Worm (Caenorhabditis elegans): ENCODE data around the gene lbp-4.
A peak's percentile ranks its signal among the peaks of the same experiment; 100 is the strongest.

Gene lbp-4

ce11 chrV:7830952-7831351 is 10.6 kb downstream of the lbp-4 start:
- TF ChIP-seq ceh-22 (tag; optimal IDR thresholded peaks at IDR 0.05) (no peak), tbx-2 (tag; optimal IDR thresholded peaks at IDR 0.05) (no peak), nfya-1 (tag; optimal IDR thresholded peaks at IDR 0.05) (no peak), K02D7.2 (tag; optimal IDR thresholded peaks at IDR 0.05) (no peak), pha-4 (tag; optimal IDR thresholded peaks at IDR 0.05) (no peak), hlh-13 (GFP tag; optimal IDR thresholded peaks at IDR 0.05) (no peak), ceh-48 (tag; optimal IDR thresholded peaks at IDR 0.05) (no peak), ceh-19 (GFP tag; optimal IDR thresholded peaks at IDR 0.05) (no peak), fax-1 (tag; optimal IDR thresholded peaks at IDR 0.05) (no peak), sox-2 (GFP tag; IDR thresholded peaks at IDR 0.05) (no peak), madf-2 (tag; optimal IDR thresholded peaks at IDR 0.05) (no peak), unc-3 (GFP tag; conservative IDR thresholded peaks at IDR 0.05) (no peak), unc-3 (tag; optimal IDR thresholded peaks at IDR 0.05) (no peak), hlh-6 (tag; optimal IDR thresholded peaks at IDR 0.05) (no peak), tbx-7 (tag; optimal IDR thresholded peaks at IDR 0.05) (no peak), pha-2 (tag; optimal IDR thresholded peaks at IDR 0.05) (no peak), unc-55 (GFP tag; optimal IDR thresholded peaks at IDR 0.05) (no peak), C38D4.7 (GFP tag; optimal IDR thresholded peaks at IDR 0.05) (no peak), hlh-30 (tag; optimal IDR thresholded peaks at IDR 0.05; ENCODE audit: insufficient read depth) (no peak), pros-1 (tag; optimal IDR thresholded peaks at IDR 0.05) (no peak)

DNA sequence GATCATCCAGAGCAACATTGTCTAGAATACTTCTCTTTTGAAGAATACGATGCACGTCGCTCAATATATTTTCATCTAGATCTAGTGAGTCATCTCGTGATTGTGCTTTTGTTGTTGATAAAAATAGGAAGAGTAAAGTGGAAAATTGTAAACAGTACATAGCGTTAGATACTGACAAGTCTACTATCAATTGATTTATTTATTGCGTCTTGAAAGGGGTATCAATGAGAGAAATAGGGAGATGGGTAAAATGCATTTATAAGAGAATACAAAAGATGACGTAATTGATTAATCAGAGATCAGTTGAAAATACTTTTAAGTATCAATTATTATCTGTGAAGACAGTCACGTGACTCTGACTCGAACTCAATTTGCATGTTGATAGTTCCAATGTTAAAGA is 16.5 kb downstream of the lbp-4 start, which contains the start of gene txt-5:
Gene txt-5, minus strand, starts transcription at position 224 of the 400 bp plus-strand sequence.
- TF ChIP-seq T23F11.4 (GFP tag; optimal IDR thresholded peaks at IDR 0.05) = no peak
- TF ChIP-seq hlh-30 (tag; optimal IDR thresholded peaks at IDR 0.05; ENCODE audit: insufficient read depth) = peak; percentile 39
- TF ChIP-seq pha-2 (tag; optimal IDR thresholded peaks at IDR 0.05) = no peak

- no peak for TF ChIP-seq unc-42 (tag; optimal IDR thresholded peaks at IDR 0.05)
- no peak for TF ChIP-seq ceh-19 (GFP tag; optimal IDR thresholded peaks at IDR 0.05)
- TF ChIP-seq unc-55 (GFP tag; optimal IDR thresholded peaks at IDR 0.05) = no peak
- TF ChIP-seq ceh-22 (tag; optimal IDR thresholded peaks at IDR 0.05) = no peak
- TF ChIP-seq K09A11.1 (tag; optimal IDR thresholded peaks at IDR 0.05; ENCODE audit: insufficient read depth) = no peak
Observed at ce11 chrV:7837809-7838208, 17.4 kb downstream of the lbp-4 start, which contains the start of gene ttr-33. Gene ttr-33 (minus strand): TSS chrV:7837909.

DNA sequence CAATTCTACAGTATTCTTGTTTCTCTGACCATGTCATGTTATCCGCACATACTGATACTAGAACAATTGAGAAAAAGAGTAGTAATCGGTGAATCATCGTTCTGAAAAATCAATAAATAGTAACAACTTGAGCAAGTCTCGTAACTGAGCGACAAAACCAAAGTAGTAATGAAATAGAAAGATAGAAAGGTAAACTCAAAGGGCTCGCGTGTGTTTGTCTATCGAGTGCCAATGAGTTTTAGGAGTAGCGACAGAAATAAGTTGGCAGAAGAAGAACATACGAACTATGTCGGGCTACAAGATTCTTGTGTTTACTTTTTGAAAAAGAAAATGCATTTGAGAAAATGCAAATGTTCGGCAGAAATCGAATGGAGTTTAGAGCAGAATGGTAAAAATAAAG is 19.1 kb downstream of the lbp-4 start, which contains the start of gene C37C3.12:
Gene C37C3.12, minus strand, starts transcription at position 101 of the 400 bp plus-strand sequence.
- no peak for TF ChIP-seq che-1 (tag; optimal IDR thresholded peaks at IDR 0.05)
- TF ChIP-seq elt-4 (tag; optimal IDR thresholded peaks at IDR 0.05) = no peak
- no peak for TF ChIP-seq fkh-10 (GFP tag; optimal IDR thresholded peaks at IDR 0.05)
- no peak for TF ChIP-seq pqm-1 (tag; optimal IDR thresholded peaks at IDR 0.05)
- no peak for TF ChIP-seq ceh-2 (tag; optimal IDR thresholded peaks at IDR 0.05)

DNA sequence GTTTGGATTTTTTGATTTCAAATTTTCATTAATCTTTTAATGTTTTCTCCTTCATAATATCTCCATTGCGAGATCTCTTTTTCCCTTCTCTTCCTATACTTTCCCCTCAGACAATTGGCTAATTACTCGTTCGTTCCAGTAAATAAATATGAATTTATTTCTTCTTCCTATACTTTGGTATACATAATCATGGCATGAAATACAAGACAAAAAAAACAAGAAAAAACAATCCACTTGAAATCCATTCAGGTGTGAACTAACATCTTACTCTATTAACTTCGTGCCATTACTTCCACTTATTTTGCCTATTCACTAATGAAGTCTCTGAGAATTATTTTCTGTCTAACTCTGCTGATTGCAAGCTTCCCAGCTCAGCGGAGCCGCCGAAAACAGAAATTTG is 21.9 kb downstream of the lbp-4 start, which contains the start of gene grd-8:
Gene grd-8, plus strand, starts transcription at position 301 of the 400 bp plus-strand sequence.
- TF ChIP-seq hlh-15 (tag; optimal IDR thresholded peaks at IDR 0.05) (no peak), dmd-4 (tag; optimal IDR thresholded peaks at IDR 0.05; ENCODE audit: borderline replicate concordance) (no peak), nhr-11 (tag; optimal IDR thresholded peaks at IDR 0.05) (no peak), tbx-2 (tag; optimal IDR thresholded peaks at IDR 0.05) (no peak), fkh-10 (GFP tag; optimal IDR thresholded peaks at IDR 0.05) (no peak), lim-6 (tag; optimal IDR thresholded peaks at IDR 0.05) (no peak), tbx-7 (tag; optimal IDR thresholded peaks at IDR 0.05) (no peak)

ce11 chrV:7847170-7847569 is 26.8 kb downstream of the lbp-4 start, which contains the start of gene memo-1:
Gene memo-1 (minus strand): TSS chrV:7847171.
- peak; percentile 44 for TF ChIP-seq sox-2 (GFP tag; IDR thresholded peaks at IDR 0.05)
- no peak for TF ChIP-seq pax-1 (tag; optimal IDR thresholded peaks at IDR 0.05)

All from whole organism, late embryonic.